Worm (Caenorhabditis elegans) whole organism, late embryonic: Measurements from ENCODE around the gene C25E10.7.

ENCODE experiments used
- C08G9.2 ChIP-seq: sonication (generic microtip); optimal IDR thresholded peaks from 2 replicates; lab custom pipeline; 2016; ENCODE audit warnings: mild to moderate bottlenecking, missing genetic modification characterization, moderate library complexity, missing compliant biosample characterization
- K02D7.2 ChIP-seq: sonication (generic microtip); optimal IDR thresholded peaks from 2 replicates; lab custom pipeline; 2017; ENCODE audit warnings: mild to moderate bottlenecking, missing genetic modification characterization, missing compliant biosample characterization
- ahr-1 ChIP-seq: sonication (generic microtip); optimal IDR thresholded peaks from 2 replicates; lab custom pipeline; 2016; ENCODE audit warnings: missing genetic modification characterization, missing compliant biosample characterization
- ama-1 ChIP-seq: fragments of 150-350 bp; optimal IDR thresholded peaks from 2 replicates; lab custom pipeline; 2014
- ceh-18 ChIP-seq: sonication (generic microtip); optimal IDR thresholded peaks from 2 replicates; lab custom pipeline; 2016; ENCODE audit warnings: missing genetic modification characterization, missing compliant biosample characterization
- ceh-22 ChIP-seq: sonication (generic microtip); optimal IDR thresholded peaks from 2 replicates; lab custom pipeline; 2017; ENCODE audit warnings: missing biosample characterization, missing genetic modification characterization
- ceh-24 ChIP-seq: sonication (generic microtip); optimal IDR thresholded peaks from 2 replicates; lab custom pipeline; 2016; ENCODE audit warnings: mild to moderate bottlenecking, missing genetic modification characterization, missing compliant biosample characterization
- ceh-48 ChIP-seq: sonication (generic microtip); optimal IDR thresholded peaks from 2 replicates; lab custom pipeline; 2016; ENCODE audit warnings: missing genetic modification characterization, inconsistent platforms, missing compliant biosample characterization
- ceh-6 ChIP-seq: fragments of 200-800 bp; sonication (Bioruptor generic); optimal IDR thresholded peaks from 2 replicates; lab custom pipeline; 2018; ENCODE audit warnings: mild to moderate bottlenecking, missing genetic modification characterization, missing compliant biosample characterization
- che-1 ChIP-seq: sonication (generic microtip); optimal IDR thresholded peaks from 2 replicates; lab custom pipeline; 2016; ENCODE audit warnings: mild to moderate bottlenecking, missing genetic modification characterization, missing compliant biosample characterization
- dmd-4 ChIP-seq: sonication (generic microtip); optimal IDR thresholded peaks from 2 replicates; lab custom pipeline; 2016; ENCODE audit warnings: borderline replicate concordance, missing genetic modification characterization, missing compliant biosample characterization
- dve-1 ChIP-seq: sonication (generic microtip); optimal IDR thresholded peaks from 2 replicates; lab custom pipeline; 2017; ENCODE audit warnings: antibody characterized with exemption, mild to moderate bottlenecking, missing genetic modification characterization, missing compliant biosample characterization
- elt-4 ChIP-seq: sonication (generic microtip); optimal IDR thresholded peaks from 2 replicates; lab custom pipeline; 2016; ENCODE audit warnings: missing genetic modification characterization, missing compliant biosample characterization
- ets-4 ChIP-seq: sonication (generic microtip); optimal IDR thresholded peaks from 2 replicates; lab custom pipeline; 2016; ENCODE audit warnings: missing genetic modification characterization, missing compliant biosample characterization
- fkh-10 ChIP-seq: fragments of 150-350 bp; optimal IDR thresholded peaks from 2 replicates; lab custom pipeline; 2014; ENCODE audit warnings: missing biosample characterization, missing genetic modification reagents, missing genetic modification characterization
- gmeb-2 ChIP-seq: sonication (generic microtip); optimal IDR thresholded peaks from 2 replicates; lab custom pipeline; 2016; ENCODE audit warnings: missing genetic modification characterization, inconsistent platforms, missing compliant biosample characterization
- hlh-13 ChIP-seq: fragments of 200-800 bp; sonication (Bioruptor generic); optimal IDR thresholded peaks from 2 replicates; lab custom pipeline; 2018; ENCODE audit warnings: mild to moderate bottlenecking, missing genetic modification characterization, missing compliant biosample characterization
- hlh-6 ChIP-seq: sonication (generic microtip); optimal IDR thresholded peaks from 2 replicates; lab custom pipeline; 2016; ENCODE audit warnings: missing genotype, missing genetic modification characterization, missing compliant biosample characterization
- madf-2 ChIP-seq: sonication (generic microtip); optimal IDR thresholded peaks from 2 replicates; lab custom pipeline; 2017; ENCODE audit warnings: missing genetic modification characterization, missing compliant biosample characterization
- npax-4 ChIP-seq: sonication (generic microtip); optimal IDR thresholded peaks from 2 replicates; lab custom pipeline; 2016; ENCODE audit warnings: missing genetic modification characterization, missing compliant biosample characterization
- odd-2 ChIP-seq: sonication (generic microtip); optimal IDR thresholded peaks from 2 replicates; lab custom pipeline; 2017; ENCODE audit warnings: antibody characterized with exemption, mild to moderate bottlenecking, missing genetic modification characterization, missing compliant biosample characterization
- pag-3 ChIP-seq: sonication (generic microtip); optimal IDR thresholded peaks from 2 replicates; lab custom pipeline; 2016; ENCODE audit warnings: missing compliant biosample characterization, missing genetic modification characterization, borderline replicate concordance
- pat-9 ChIP-seq: fragments of 200-800 bp; sonication (Bioruptor generic); optimal IDR thresholded peaks from 2 replicates; lab custom pipeline; 2018; ENCODE audit warnings: mild to moderate bottlenecking, missing genetic modification characterization, moderate library complexity, missing compliant biosample characterization
- pax-1 ChIP-seq: fragments of 150-350 bp; optimal IDR thresholded peaks from 2 replicates; lab custom pipeline; 2014; ENCODE audit warnings: missing biosample characterization, missing genetic modification characterization
- pha-2 ChIP-seq: sonication (generic microtip); optimal IDR thresholded peaks from 2 replicates; lab custom pipeline; 2017; ENCODE audit warnings: mild to moderate bottlenecking, missing genetic modification characterization, missing compliant biosample characterization
- pha-4 ChIP-seq: fragments of 150-350 bp; optimal IDR thresholded peaks from 2 replicates; lab custom pipeline; 2018; ENCODE audit warnings: missing biosample characterization, missing genetic modification reagents, missing genetic modification characterization
- pqm-1 ChIP-seq: sonication (generic microtip); optimal IDR thresholded peaks from 2 replicates; lab custom pipeline; 2016; ENCODE audit warnings: missing genetic modification characterization, missing compliant biosample characterization
- ref-2 ChIP-seq: sonication (generic microtip); optimal IDR thresholded peaks from 2 replicates; lab custom pipeline; 2016; ENCODE audit warnings: missing genetic modification characterization, missing compliant biosample characterization
- tbx-2 ChIP-seq: sonication (generic microtip); optimal IDR thresholded peaks from 2 replicates; lab custom pipeline; 2016; ENCODE audit warnings: missing genetic modification characterization, missing compliant biosample characterization
- tbx-7 ChIP-seq: sonication (generic microtip); optimal IDR thresholded peaks from 2 replicates; lab custom pipeline; 2016; ENCODE audit warnings: missing genotype, missing genetic modification characterization, missing compliant biosample characterization
- ttx-3 ChIP-seq: sonication (generic microtip); optimal IDR thresholded peaks from 2 replicates; lab custom pipeline; 2016; ENCODE audit warnings: missing genetic modification reagents, missing genetic modification characterization, missing compliant biosample characterization
- unc-42 ChIP-seq: sonication (generic microtip); optimal IDR thresholded peaks from 2 replicates; lab custom pipeline; 2016; ENCODE audit warnings: missing genotype, missing genetic modification characterization, missing compliant biosample characterization
- unc-55 ChIP-seq: sonication (generic microtip); optimal IDR thresholded peaks from 2 replicates; lab custom pipeline; 2017; ENCODE audit warnings: missing biosample characterization, missing genetic modification reagents, missing genetic modification characterization
- unc-86 ChIP-seq: sonication (generic microtip); optimal IDR thresholded peaks from 2 replicates; lab custom pipeline; 2016; ENCODE audit warnings: missing genetic modification characterization, missing compliant biosample characterization
- ztf-16 ChIP-seq: sonication (generic microtip); optimal IDR thresholded peaks from 2 replicates; lab custom pipeline; 2017; ENCODE audit warnings: missing genetic modification characterization, missing compliant biosample characterization

C25E10.7 gene

ce11 chrV:9044871-9045270 is 6.1 kb downstream of the C25E10.7 start, which contains the start of gene nhr-30:
nhr-30 (plus strand) TSS chrV:9045171.
- no peak for TF ChIP-seq pha-2 (tag; lab: Kevin White, UChicago)
- TF ChIP-seq ref-2 (tag; lab: Kevin White, UChicago) = no peak
- TF ChIP-seq dve-1 (tag; lab: Kevin White, UChicago) = no peak
- TF ChIP-seq ahr-1 (tag; lab: Kevin White, UChicago) = no peak
- TF ChIP-seq fkh-10 (GFP tag; lab: Kevin White, UChicago) = no peak
- no peak for TF ChIP-seq pqm-1
- TF ChIP-seq pag-3 (tag; lab: Kevin White, UChicago) = no peak
- TF ChIP-seq tbx-2 = no peak
- TF ChIP-seq K02D7.2 (tag; lab: Kevin White, UChicago) = no peak
- no peak for TF ChIP-seq ttx-3 (tag; lab: Kevin White, UChicago)
- no peak for TF ChIP-seq dmd-4

DNA sequence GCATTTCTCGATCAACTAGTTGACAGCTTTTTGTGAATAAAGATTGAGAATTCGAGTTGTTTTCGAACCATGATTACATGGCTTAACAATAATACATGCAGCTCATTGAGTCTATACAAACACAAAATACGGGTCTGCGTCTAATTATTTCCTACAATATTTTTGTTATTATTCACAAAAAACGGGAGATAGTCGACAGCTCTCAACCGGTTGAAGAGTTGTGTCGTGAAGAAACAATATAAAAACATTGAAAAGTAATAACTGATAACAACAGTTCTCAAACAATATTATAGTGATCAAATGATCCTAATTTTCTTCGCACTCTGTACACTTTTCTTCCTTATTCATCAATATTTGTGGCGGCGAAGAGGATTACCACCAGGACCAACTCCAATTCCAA is 10.0 kb downstream of the C25E10.7 start, which contains the start of gene cyp-33B1:
Gene cyp-33B1, plus strand, starts transcription at position 301 of the 400 bp plus-strand sequence.
- no peak for TF ChIP-seq pax-1 (tag; lab: Kevin White, UChicago)
- TF ChIP-seq unc-55 = no peak
- no peak for TF ChIP-seq pqm-1
- TF ChIP-seq K02D7.2 (tag; lab: Kevin White, UChicago) = no peak
- no peak for TF ChIP-seq ref-2 (tag; lab: Kevin White, UChicago)
- TF ChIP-seq hlh-6 (tag; lab: Kevin White, UChicago) = no peak
- no peak for TF ChIP-seq ceh-48
- no peak for TF ChIP-seq hlh-13 (GFP tag; lab: Kevin White, UChicago)
- TF ChIP-seq unc-42 (tag; lab: Kevin White, UChicago) = no peak
- no peak for TF ChIP-seq ztf-16
- no peak for TF ChIP-seq ceh-24 (tag; lab: Kevin White, UChicago)
- no peak for TF ChIP-seq ceh-22 (tag; lab: Kevin White, UChicago)
- TF ChIP-seq tbx-7 (tag; lab: Kevin White, UChicago) = no peak
- TF ChIP-seq elt-4 (tag; lab: Kevin White, UChicago) = no peak
- no peak for TF ChIP-seq fkh-10 (GFP tag; lab: Kevin White, UChicago)
- TF ChIP-seq odd-2 = no peak
- TF ChIP-seq pha-4 (tag; lab: Kevin White, UChicago) = no peak

DNA sequence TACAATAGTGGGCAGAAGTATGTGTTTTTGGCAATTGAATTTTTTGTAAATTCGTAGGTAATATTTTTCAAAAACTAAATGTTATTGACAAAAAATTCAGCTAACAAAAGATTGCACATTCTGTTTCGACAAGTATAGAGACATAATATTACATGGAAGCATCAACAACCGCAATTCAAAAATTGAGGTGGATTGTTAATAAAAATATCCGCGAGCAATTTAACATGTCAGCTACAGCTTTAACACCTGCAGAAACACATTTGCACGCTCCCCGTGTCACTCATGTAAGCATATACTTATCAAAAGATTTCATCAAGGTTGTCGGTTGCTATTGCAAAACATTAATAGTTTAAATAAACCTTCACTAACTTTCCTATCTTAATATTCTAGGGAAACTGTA is 15.3 kb downstream of the C25E10.7 start, which contains the start of gene srsx-34:
Gene srsx-34, plus strand, starts transcription at position 301 of the 400 bp plus-strand sequence.
- no peak for TF ChIP-seq odd-2
- no peak for TF ChIP-seq ceh-18 (tag; lab: Kevin White, UChicago)
- TF ChIP-seq dve-1 (tag; lab: Kevin White, UChicago) = no peak
- no peak for TF ChIP-seq ceh-22 (tag; lab: Kevin White, UChicago)
- no peak for TF ChIP-seq pha-2 (tag; lab: Kevin White, UChicago)
- no peak for TF ChIP-seq che-1 (tag; lab: Kevin White, UChicago)
- TF ChIP-seq ets-4 (tag; lab: Kevin White, UChicago) = no peak
- no peak for TF ChIP-seq unc-42 (tag; lab: Kevin White, UChicago)
- no peak for TF ChIP-seq unc-86 (tag; lab: Kevin White, UChicago)
- no peak for TF ChIP-seq ama-1 (lab: Kevin White, UChicago)
- no peak for TF ChIP-seq hlh-13 (GFP tag; lab: Kevin White, UChicago)
- TF ChIP-seq pqm-1 = no peak
- no peak for TF ChIP-seq fkh-10 (GFP tag; lab: Kevin White, UChicago)

ce11 chrV:9033267-9033666 is 17.7 kb downstream of the C25E10.7 start, which contains the start of gene C25E10.4:
C25E10.4 (plus strand) TSS chrV:9033567.
- TF ChIP-seq npax-4 (tag; lab: Kevin White, UChicago) (no peak), ceh-22 (tag; lab: Kevin White, UChicago) (no peak), pat-9 (tag; lab: Kevin White, UChicago) (no peak), madf-2 (tag; lab: Kevin White, UChicago) (no peak), ama-1 (lab: Kevin White, UChicago) (no peak), C08G9.2 (no peak), tbx-2 (no peak), ceh-6 (GFP tag; lab: Kevin White, UChicago) (no peak), ceh-18 (tag; lab: Kevin White, UChicago) (no peak), gmeb-2 (tag; lab: Kevin White, UChicago) (no peak)
